Fruit fly (Drosophila melanogaster): Measurements from ENCODE around the gene CG10621.

The CG10621 gene

dm6 chr2L:18943797-18944174, 10.4 kb downstream of the CG10621 start, which contains the start of gene ssp3:
ssp3 (minus strand) TSS chr2L:18943960.
- no peak for TF ChIP-seq CG7101 (tag; optimal IDR thresholded peaks at IDR 0.05)
- no peak for TF ChIP-seq pad (GFP tag; optimal IDR thresholded peaks at IDR 0.05)
- TF ChIP-seq CG14711 (tag; optimal IDR thresholded peaks at IDR 0.05) = no peak

dm6 chr2L:18943309-18943708, 10.9 kb downstream of the CG10621 start:
- TF ChIP-seq CG5204 (GFP tag; optimal IDR thresholded peaks at IDR 0.05) (no peak), cnc (optimal IDR thresholded peaks at IDR 0.05) (peak in 1 of 2 experiments; percentile 22)

dm6 chr2L:18936056-18936455, 18.2 kb downstream of the CG10621 start:
- TF ChIP-seq Clk (GFP tag; optimal IDR thresholded peaks at IDR 0.05) (peak; percentile 39), cic (GFP tag; optimal IDR thresholded peaks at IDR 0.05) (peak; percentile 2), ovo (GFP tag; optimal IDR thresholded peaks at IDR 0.05) (no peak), Crg-1 (GFP tag; optimal IDR thresholded peaks at IDR 0.05) (no peak), CG33017 (tag; optimal IDR thresholded peaks at IDR 0.05) (no peak), CG7045 (GFP tag; optimal IDR thresholded peaks at IDR 0.05) (no peak), Mnt (GFP tag; optimal IDR thresholded peaks at IDR 0.05) (no peak), CG7101 (tag; optimal IDR thresholded peaks at IDR 0.05) (no peak), cnc (optimal IDR thresholded peaks at IDR 0.05) (no peak), toe (GFP tag; optimal IDR thresholded peaks at IDR 0.05) (no peak), CG14711 (tag; optimal IDR thresholded peaks at IDR 0.05) (no peak), kay (GFP tag; ENCODE audit: borderline replicate concordance) (no peak), Hr96 (GFP tag; optimal IDR thresholded peaks at IDR 0.05) (no peak), CG11617 (GFP tag; optimal IDR thresholded peaks at IDR 0.05) (no peak), CG12768 (GFP tag; optimal IDR thresholded peaks at IDR 0.05) (no peak), CG1620 (GFP tag; optimal IDR thresholded peaks at IDR 0.05) (no peak), CG5204 (GFP tag; optimal IDR thresholded peaks at IDR 0.05) (no peak), tj (GFP tag; optimal IDR thresholded peaks at IDR 0.05) (no peak), bab1 (GFP tag; optimal IDR thresholded peaks at IDR 0.05) (no peak), pad (GFP tag; optimal IDR thresholded peaks at IDR 0.05) (peak; percentile 100)

- TF ChIP-seq Mnt (GFP tag; optimal IDR thresholded peaks at IDR 0.05) (no peak), ovo (GFP tag; optimal IDR thresholded peaks at IDR 0.05) (no peak), CG14711 (tag; optimal IDR thresholded peaks at IDR 0.05) (no peak), tj (GFP tag; optimal IDR thresholded peaks at IDR 0.05) (no peak), Hr96 (GFP tag; optimal IDR thresholded peaks at IDR 0.05) (no peak), CG33017 (tag; optimal IDR thresholded peaks at IDR 0.05) (no peak)
Observed at dm6 chr2L:18934588-18934987, 19.6 kb downstream of the CG10621 start.

dm6 chr2L:18933867-18934266, 20.4 kb downstream of the CG10621 start:
- no peak for TF ChIP-seq cic (GFP tag; optimal IDR thresholded peaks at IDR 0.05)
- no peak for TF ChIP-seq CG1620 (GFP tag; optimal IDR thresholded peaks at IDR 0.05)
- no peak for TF ChIP-seq Clk (GFP tag; optimal IDR thresholded peaks at IDR 0.05)
- TF ChIP-seq cnc (optimal IDR thresholded peaks at IDR 0.05) = no peak
- no peak for TF ChIP-seq CG12768 (GFP tag; optimal IDR thresholded peaks at IDR 0.05)

- TF ChIP-seq CG7045 (GFP tag; optimal IDR thresholded peaks at IDR 0.05) (no peak), CG1620 (GFP tag; optimal IDR thresholded peaks at IDR 0.05) (no peak), CG33017 (tag; optimal IDR thresholded peaks at IDR 0.05) (no peak), CG11617 (GFP tag; optimal IDR thresholded peaks at IDR 0.05) (no peak), CG7101 (tag; optimal IDR thresholded peaks at IDR 0.05) (no peak), Hr96 (GFP tag; optimal IDR thresholded peaks at IDR 0.05) (no peak), cic (GFP tag; optimal IDR thresholded peaks at IDR 0.05) (no peak), kay (GFP tag; ENCODE audit: borderline replicate concordance) (no peak), cnc (optimal IDR thresholded peaks at IDR 0.05) (no peak), Crg-1 (GFP tag; optimal IDR thresholded peaks at IDR 0.05) (no peak), tj (GFP tag; optimal IDR thresholded peaks at IDR 0.05) (no peak)
Observed at dm6 chr2L:18930352-18931122, 23.7 kb downstream of the CG10621 start.

- TF ChIP-seq ovo (GFP tag; optimal IDR thresholded peaks at IDR 0.05) (no peak), CG5204 (GFP tag; optimal IDR thresholded peaks at IDR 0.05) (no peak), tj (GFP tag; optimal IDR thresholded peaks at IDR 0.05) (no peak), CG7101 (tag; optimal IDR thresholded peaks at IDR 0.05) (no peak), CG11617 (GFP tag; optimal IDR thresholded peaks at IDR 0.05) (no peak), bab1 (GFP tag; optimal IDR thresholded peaks at IDR 0.05) (no peak), CG1620 (GFP tag; optimal IDR thresholded peaks at IDR 0.05) (no peak), toe (GFP tag; optimal IDR thresholded peaks at IDR 0.05) (no peak), cnc (optimal IDR thresholded peaks at IDR 0.05) (no peak), CG12768 (GFP tag; optimal IDR thresholded peaks at IDR 0.05) (no peak), CG7045 (GFP tag; optimal IDR thresholded peaks at IDR 0.05) (no peak), kay (GFP tag; ENCODE audit: borderline replicate concordance) (no peak)
Observed at dm6 chr2L:18929595-18929994, 24.6 kb downstream of the CG10621 start.
